Worm (Caenorhabditis elegans) whole organism, L4 larva: Measurements from ENCODE around the gene H10E21.1.

Experiments used
- F49E8.2 ChIP-seq: sonication (generic microtip); optimal IDR thresholded peaks from 2 replicates; lab custom pipeline; 2016; ENCODE audit warnings: missing compliant biosample characterization, mild to moderate bottlenecking, missing genetic modification characterization, borderline replicate concordance
- T20F7.1 ChIP-seq: fragments of 200-800 bp; sonication (Bioruptor generic); optimal IDR thresholded peaks from 2 replicates; lab custom pipeline; 2018; ENCODE audit warnings: mild to moderate bottlenecking, missing genetic modification characterization, missing compliant biosample characterization
- Y105C5A.15 ChIP-seq: fragments of 200-800 bp; sonication (Bioruptor generic); IDR thresholded peaks from 2 replicates; pipeline ENCODE4 v1.3.6; 2022; ENCODE audit warnings: missing genetic modification characterization, missing compliant biosample characterization
- ZK337.2 ChIP-seq: fragments of 200-800 bp; sonication (Bioruptor generic); IDR thresholded peaks from 2 replicates; pipeline ENCODE4 v1.3.6; 2022; ENCODE audit warnings: missing genetic modification reagents, missing genetic modification characterization, missing compliant biosample characterization
- aha-1 ChIP-seq: fragments of 150-350 bp; peaks from one replicate; lab custom pipeline; 2014; ENCODE audit warnings: missing biosample characterization, missing genetic modification characterization
- arid-1 ChIP-seq: fragments of 200-800 bp; sonication (Bioruptor generic); conservative IDR thresholded peaks from 2 replicates; pipeline ENCODE4 v1.3.6; 2022; ENCODE audit warnings: missing genetic modification reagents, missing genetic modification characterization, missing compliant biosample characterization
- ceh-28 ChIP-seq: fragments of 150-350 bp; optimal IDR thresholded peaks from 2 replicates; lab custom pipeline; 2014; ENCODE audit warnings: missing biosample characterization, missing genetic modification reagents, missing genetic modification characterization
- ceh-62 ChIP-seq: sonication (generic microtip); optimal IDR thresholded peaks from 2 replicates; lab custom pipeline; 2017; ENCODE audit warnings: missing biosample characterization, missing genetic modification characterization
- cey-2 ChIP-seq: sonication (generic microtip); optimal IDR thresholded peaks from 3 replicates; lab custom pipeline; 2017; ENCODE audit warnings: missing genetic modification characterization, mild to moderate bottlenecking, missing compliant biosample characterization, antibody characterized with exemption, borderline replicate concordance; ENCODE audit not compliant: insufficient read depth
- ctbp-1 ChIP-seq: fragments of 200-800 bp; sonication (Bioruptor generic); IDR thresholded peaks from 2 replicates; pipeline ENCODE4 v1.3.6; 2022; ENCODE audit warnings: missing genetic modification reagents, missing genetic modification characterization, missing compliant biosample characterization
- daf-16 ChIP-seq, 3 experiments: sonication (generic microtip); optimal IDR thresholded peaks; 2 replicates each; lab custom pipeline; 2016 to 2017; ENCODE audit warnings: missing genetic modification characterization in 3 of 3, missing genetic modification reagents in 3 of 3, mild to moderate bottlenecking in 2 of 3, missing compliant biosample characterization in 2 of 3, missing biosample characterization in 1 of 3, moderate library complexity in 1 of 3
- daf-8 ChIP-seq: fragments of 200-800 bp; sonication (Bioruptor generic); IDR thresholded peaks from 2 replicates; pipeline ENCODE4 v1.3.6; 2022; ENCODE audit warnings: missing genetic modification characterization, missing compliant biosample characterization
- dmd-6 ChIP-seq: fragments of 200-800 bp; sonication (Bioruptor generic); IDR thresholded peaks from 2 replicates; pipeline ENCODE4 v1.3.6; 2022; ENCODE audit warnings: missing genetic modification reagents, missing genetic modification characterization, missing compliant biosample characterization
- dve-1 ChIP-seq: sonication (generic microtip); optimal IDR thresholded peaks from 2 replicates; lab custom pipeline; 2017; ENCODE audit warnings: antibody characterized with exemption, mild to moderate bottlenecking, missing genetic modification characterization, missing compliant biosample characterization; ENCODE audit not compliant: insufficient read depth
- egl-27 ChIP-seq: sonication (generic microtip); optimal IDR thresholded peaks from 3 replicates; lab custom pipeline; 2017; ENCODE audit warnings: missing biosample characterization, missing genetic modification reagents, missing genetic modification characterization
- fkh-10 ChIP-seq: fragments of 150-350 bp; optimal IDR thresholded peaks from 2 replicates; lab custom pipeline; 2014; ENCODE audit warnings: missing biosample characterization, missing genetic modification reagents, missing genetic modification characterization
- gei-8 ChIP-seq: fragments of 200-800 bp; sonication (Bioruptor generic); optimal IDR thresholded peaks from 2 replicates; lab custom pipeline; 2018; ENCODE audit warnings: mild to moderate bottlenecking, missing genetic modification characterization, missing compliant biosample characterization
- hlh-11 ChIP-seq: fragments of 200-800 bp; sonication (Bioruptor generic); optimal IDR thresholded peaks from 2 replicates; lab custom pipeline; 2018; ENCODE audit warnings: mild to moderate bottlenecking, missing genetic modification characterization, missing compliant biosample characterization
- hlh-30 ChIP-seq: sonication (generic microtip); optimal IDR thresholded peaks from 2 replicates; lab custom pipeline; 2017; ENCODE audit warnings: antibody characterized with exemption, mild to moderate bottlenecking, missing genetic modification characterization, missing compliant biosample characterization; ENCODE audit not compliant: insufficient read depth
- jun-1 ChIP-seq: fragments of 150-350 bp; optimal IDR thresholded peaks from 2 replicates; lab custom pipeline; 2014; ENCODE audit warnings: missing biosample characterization, missing genetic modification reagents, missing genetic modification characterization
- lim-7 ChIP-seq: fragments of 200-800 bp; sonication (Bioruptor generic); IDR thresholded peaks from 2 replicates; pipeline ENCODE4 v1.3.6; 2022; ENCODE audit warnings: missing genetic modification characterization, missing compliant biosample characterization
- lsy-2 ChIP-seq, 2 experiments: fragments of 150-350 bp in 1 of 2; sonication (generic microtip) in 1 of 2; optimal IDR thresholded peaks; 2 replicates each; lab custom pipeline; 2014 to 2017; ENCODE audit warnings: missing biosample characterization in 2 of 2, missing genetic modification characterization in 2 of 2
- mdl-1 ChIP-seq, 2 experiments: fragments of 150-350 bp in 1 of 2; sonication (generic microtip) in 1 of 2; optimal IDR thresholded peaks; 2 replicates each; lab custom pipeline; 2014 to 2017; ENCODE audit warnings: missing biosample characterization in 2 of 2, missing genetic modification characterization in 2 of 2
- mep-1 ChIP-seq: fragments of 150-350 bp; sonication (generic microtip); optimal IDR thresholded peaks from 3 replicates; lab custom pipeline; 2014; ENCODE audit warnings: missing biosample characterization, missing genetic modification characterization
- mes-2 ChIP-seq: sonication (generic microtip); optimal IDR thresholded peaks from 2 replicates; lab custom pipeline; 2016; ENCODE audit warnings: missing genotype, mild to moderate bottlenecking, missing genetic modification characterization, missing compliant biosample characterization; ENCODE audit not compliant: poor library complexity, severe bottlenecking
- nhr-28 ChIP-seq: fragments of 150-350 bp; optimal IDR thresholded peaks from 2 replicates; lab custom pipeline; 2014; ENCODE audit warnings: missing biosample characterization, missing genetic modification characterization
- nhr-42 ChIP-seq: fragments of 200-800 bp; sonication (Bioruptor generic); IDR thresholded peaks from 2 replicates; pipeline ENCODE4 v1.3.6; 2022; ENCODE audit warnings: missing genetic modification characterization, missing compliant biosample characterization
- nhr-6 ChIP-seq: fragments of 150-350 bp; optimal IDR thresholded peaks from 2 replicates; lab custom pipeline; 2014; ENCODE audit warnings: missing biosample characterization, missing genetic modification characterization
- nhr-76 ChIP-seq: fragments of 150-350 bp; optimal IDR thresholded peaks from 2 replicates; lab custom pipeline; 2014; ENCODE audit warnings: missing biosample characterization, missing genetic modification characterization
- nhr-77 ChIP-seq: fragments of 150-350 bp; optimal IDR thresholded peaks from 2 replicates; lab custom pipeline; 2014; ENCODE audit warnings: missing biosample characterization, missing genetic modification characterization
- pqm-1 ChIP-seq: sonication (generic microtip); optimal IDR thresholded peaks from 2 replicates; lab custom pipeline; 2017; ENCODE audit warnings: missing biosample characterization, missing genetic modification characterization
- saeg-2 ChIP-seq: fragments of 200-800 bp; sonication (Bioruptor generic); IDR thresholded peaks from 2 replicates; pipeline ENCODE4 v1.3.6; 2022; ENCODE audit warnings: missing genetic modification reagents, missing genetic modification characterization, missing compliant biosample characterization
- spr-1 ChIP-seq: sonication (generic microtip); optimal IDR thresholded peaks from 2 replicates; lab custom pipeline; 2016; ENCODE audit warnings: mild to moderate bottlenecking, missing genetic modification characterization, missing compliant biosample characterization
- tag-97 ChIP-seq: fragments of 200-800 bp; sonication (Bioruptor generic); IDR thresholded peaks from 2 replicates; pipeline ENCODE4 v1.3.6; 2022; ENCODE audit warnings: missing genetic modification characterization, missing compliant biosample characterization
- unc-130 ChIP-seq: sonication (generic microtip); optimal IDR thresholded peaks from 2 replicates; lab custom pipeline; 2016; ENCODE audit warnings: missing genetic modification reagents, missing genetic modification characterization, missing compliant biosample characterization
- unc-39 ChIP-seq: sonication (generic microtip); optimal IDR thresholded peaks from 2 replicates; lab custom pipeline; 2017; ENCODE audit warnings: missing biosample characterization, missing genetic modification characterization
- vab-7 ChIP-seq: fragments of 200-800 bp; sonication (Bioruptor generic); IDR thresholded peaks from 2 replicates; pipeline ENCODE4 v1.3.6; 2022; ENCODE audit warnings: missing genetic modification reagents, missing genetic modification characterization, missing compliant biosample characterization
- ztf-11 ChIP-seq: fragments of 150-350 bp; optimal IDR thresholded peaks from 2 replicates; lab custom pipeline; 2014; ENCODE audit warnings: missing biosample characterization, missing genetic modification characterization

The H10E21.1 gene

ce11 chrIII:14175-14574 is 1.4 kb upstream of the H10E21.1 start:
- no peak for TF ChIP-seq unc-130 (GFP tag; lab: Kevin White, UChicago)
- TF ChIP-seq nhr-6 = no peak
- no peak for TF ChIP-seq lsy-2 (tag; optimal IDR thresholded peaks at IDR 0.05; lab: Kevin White, UChicago)
- no peak for TF ChIP-seq tag-97

ce11 chrIII:14671-15070 is 901 bp upstream of the H10E21.1 start, which contains the start of gene nhr-80:
TSS of gene nhr-80 (minus strand) at chrIII:14869.
- TF ChIP-seq ceh-62 (tag; lab: Kevin White, UChicago) = no peak
- peak; percentile 50 for TF ChIP-seq nhr-77 (tag; lab: Kevin White, UChicago)
- no peak for TF ChIP-seq lim-7 (GFP tag; lab: Robert Waterston, UW)
- peak; percentile 76 for TF ChIP-seq dmd-6 (GFP tag; lab: Robert Waterston, UW)
- peak; percentile 93 for TF ChIP-seq nhr-28
- no peak for TF ChIP-seq aha-1 (tag; lab: Kevin White, UChicago)
- TF ChIP-seq pqm-1 (tag; lab: Kevin White, UChicago) = peak; percentile 59
- peak; percentile 48 for TF ChIP-seq mes-2 (tag; lab: Kevin White, UChicago)
- TF ChIP-seq lsy-2 (tag; optimal IDR thresholded peaks at IDR 0.05; lab: Kevin White, UChicago) = peak in 1 of 2 experiments; percentile 38
- no peak for TF ChIP-seq nhr-76 (tag; lab: Kevin White, UChicago)
- no peak for TF ChIP-seq egl-27 (tag; lab: Kevin White, UChicago)
- peak; percentile 20 for TF ChIP-seq T20F7.1
- no peak for TF ChIP-seq cey-2 (tag; lab: Kevin White, UChicago)
- peak; percentile 69 for TF ChIP-seq hlh-11 (tag; lab: Kevin White, UChicago)
- TF ChIP-seq gei-8 (GFP tag; lab: Kevin White, UChicago) = no peak
- TF ChIP-seq daf-16 (GFP tag; optimal IDR thresholded peaks at IDR 0.05; lab: Kevin White, UChicago) = no peak
- peak; percentile 94 for TF ChIP-seq daf-16 (tag; optimal IDR thresholded peaks at IDR 0.05; lab: Kevin White, UChicago)
- peak; percentile 86 for TF ChIP-seq dve-1 (tag; lab: Kevin White, UChicago)
- no peak for TF ChIP-seq nhr-42 (GFP tag; lab: Robert Waterston, UW)
- TF ChIP-seq Y105C5A.15 (GFP tag; lab: Robert Waterston, UW) = no peak
- TF ChIP-seq ztf-11 (tag; lab: Kevin White, UChicago) = no peak
- TF ChIP-seq hlh-30 (tag; lab: Kevin White, UChicago) = peak; percentile 20
- TF ChIP-seq fkh-10 (GFP tag; lab: Kevin White, UChicago) = no peak
- no peak for TF ChIP-seq F49E8.2 (tag; lab: Kevin White, UChicago)
- no peak for TF ChIP-seq arid-1
- TF ChIP-seq vab-7 = no peak
- no peak for TF ChIP-seq unc-39
- no peak for TF ChIP-seq saeg-2 (GFP tag; lab: Robert Waterston, UW)
- no peak for TF ChIP-seq ZK337.2 (GFP tag; lab: Robert Waterston, UW)
- no peak for TF ChIP-seq daf-8 (GFP tag; lab: Robert Waterston, UW)
- TF ChIP-seq ctbp-1 (GFP tag; lab: Robert Waterston, UW) = no peak
- no peak for TF ChIP-seq mep-1 (tag; lab: Kevin White, UChicago)
- TF ChIP-seq, all 104 proteins: peak for 11

ce11 chrIII:16797-17196 is 1.2 kb downstream of the H10E21.1 start:
- no peak for TF ChIP-seq spr-1 (tag; lab: Kevin White, UChicago)
- peak; percentile 92 for TF ChIP-seq ceh-28
- TF ChIP-seq saeg-2 (GFP tag; lab: Robert Waterston, UW) = no peak
- TF ChIP-seq arid-1 = no peak
- no peak for TF ChIP-seq mdl-1 (tag; optimal IDR thresholded peaks at IDR 0.05; lab: Kevin White, UChicago)
- TF ChIP-seq jun-1 (tag; lab: Kevin White, UChicago) = no peak
